Worm (Caenorhabditis elegans) whole organism, early embryonic: ENCODE data around the gene spe-51.

Experiments
- F13C5.2 ChIP-seq: sonication (generic microtip); optimal IDR thresholded peaks from 2 replicates; lab custom pipeline; 2017; ENCODE audit warnings: mild to moderate bottlenecking, missing genetic modification characterization, inconsistent platforms, missing compliant biosample characterization
- pes-1 ChIP-seq: fragments of 200-800 bp; sonication (Bioruptor generic); IDR thresholded peaks from 2 replicates; pipeline ENCODE4 v1.3.6; 2022; ENCODE audit warnings: missing genetic modification reagents, missing genetic modification characterization, missing compliant biosample characterization
- tbx-37 ChIP-seq: fragments of 200-800 bp; sonication (Bioruptor generic); conservative IDR thresholded peaks from 2 replicates; pipeline ENCODE4 v1.3.6; 2022; ENCODE audit warnings: missing genetic modification reagents, missing genetic modification characterization, missing compliant biosample characterization

Gene spe-51

ce11 chrIV:4745422-4745821 lies 52.9 kb downstream of the spe-51 start, which contains the start of gene timm-17B.1:
timm-17B.1 (minus strand) TSS chrIV:4745492.
- TF ChIP-seq tbx-37 (no peak), pes-1 (GFP tag; lab: Robert Waterston, UW) (0 out of 2 replicates have a peak, but pooled peaks have one; percentile 34), F13C5.2 (tag; lab: Kevin White, UChicago) (peak; percentile 34)
